Fruit fly (Drosophila melanogaster): ENCODE results near the gene Ccp84Ab.

The Ccp84Ab gene

DNA sequence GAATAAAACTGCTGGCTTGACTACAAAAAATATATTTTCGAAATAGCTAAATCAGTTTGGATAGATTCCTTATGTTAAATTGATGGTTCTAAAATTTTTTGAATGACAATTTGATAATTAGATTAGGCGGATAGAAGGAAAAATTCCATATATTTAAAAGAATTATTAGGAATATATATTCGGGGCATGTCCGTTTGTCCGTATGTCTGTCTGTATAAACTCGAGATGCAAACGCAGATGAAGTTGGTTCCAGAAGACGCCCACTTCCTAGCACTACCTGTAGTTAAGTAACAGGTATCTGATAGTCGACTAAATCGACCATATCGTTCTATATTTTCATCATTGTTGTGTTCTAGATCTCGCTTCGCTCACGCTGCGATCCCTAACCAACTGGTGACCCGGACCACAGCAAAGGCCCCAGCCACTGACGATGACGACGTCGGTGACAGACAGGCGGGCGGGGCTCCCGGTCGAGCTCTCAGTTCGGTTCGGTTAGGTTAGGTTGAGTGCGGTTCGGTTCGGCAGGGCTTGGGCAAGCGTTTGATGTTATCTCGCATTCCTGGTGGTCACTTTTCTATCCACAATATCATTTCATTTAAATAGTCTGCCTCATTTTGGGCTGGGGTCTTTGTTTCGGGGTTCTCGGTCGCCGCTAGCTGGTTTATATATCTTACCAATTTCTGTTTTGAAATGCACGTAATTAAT, 30.2 kb downstream of the Ccp84Ab start:
- TF ChIP-seq sage (GFP tag; optimal IDR thresholded peaks at IDR 0.05): no peak
- no peak for TF ChIP-seq CG32264 (GFP tag; optimal IDR thresholded peaks at IDR 0.05)
- TF ChIP-seq lola (GFP tag; optimal IDR thresholded peaks at IDR 0.05): no peak
- TF ChIP-seq CG9705 (GFP tag; optimal IDR thresholded peaks at IDR 0.05): no peak
- no peak for TF ChIP-seq GATAd (GFP tag; optimal IDR thresholded peaks at IDR 0.05)
- no peak for TF ChIP-seq sv (GFP tag; optimal IDR thresholded peaks at IDR 0.05)
- no peak for TF ChIP-seq pan (optimal IDR thresholded peaks at IDR 0.05)
- no peak for TF ChIP-seq jim (GFP tag; optimal IDR thresholded peaks at IDR 0.05)
- TF ChIP-seq Vsx2 (GFP tag; optimal IDR thresholded peaks at IDR 0.05; ENCODE audit: partially characterized antibody): no peak
- TF ChIP-seq Dfd (GFP tag; optimal IDR thresholded peaks at IDR 0.05): no peak
- TF ChIP-seq woc (GFP tag; optimal IDR thresholded peaks at IDR 0.05): no peak

DNA sequence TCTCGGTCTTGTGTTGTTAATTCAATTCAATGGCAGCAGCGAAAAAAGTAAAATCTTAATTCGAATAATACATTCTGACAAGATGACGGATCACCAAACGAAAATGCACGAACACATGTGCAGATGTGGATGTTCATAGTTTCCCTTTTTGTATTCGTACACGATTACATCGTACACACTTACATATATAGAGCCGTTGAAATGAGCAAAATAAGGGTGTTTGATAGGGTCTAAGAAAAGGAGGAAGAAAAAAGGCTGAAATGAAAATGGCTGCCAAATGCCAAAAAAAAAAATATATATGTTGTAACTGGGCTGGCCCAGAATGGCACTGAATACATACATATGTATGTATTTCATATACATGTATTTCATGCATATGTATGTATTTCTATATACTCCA, 34.4 kb downstream of the Ccp84Ab start:
- TF ChIP-seq tai (GFP tag; optimal IDR thresholded peaks at IDR 0.05) (no peak), br (GFP tag; optimal IDR thresholded peaks at IDR 0.05) (no peak), sv (GFP tag; optimal IDR thresholded peaks at IDR 0.05) (no peak), CG9705 (GFP tag; optimal IDR thresholded peaks at IDR 0.05) (no peak), rgr (GFP tag; optimal IDR thresholded peaks at IDR 0.05) (no peak), Rel (GFP tag; optimal IDR thresholded peaks at IDR 0.05) (no peak), Rel (tag; optimal IDR thresholded peaks at IDR 0.05) (no peak), Hr78 (GFP tag; optimal IDR thresholded peaks at IDR 0.05) (no peak), psq (GFP tag; optimal IDR thresholded peaks at IDR 0.05) (no peak)

DNA sequence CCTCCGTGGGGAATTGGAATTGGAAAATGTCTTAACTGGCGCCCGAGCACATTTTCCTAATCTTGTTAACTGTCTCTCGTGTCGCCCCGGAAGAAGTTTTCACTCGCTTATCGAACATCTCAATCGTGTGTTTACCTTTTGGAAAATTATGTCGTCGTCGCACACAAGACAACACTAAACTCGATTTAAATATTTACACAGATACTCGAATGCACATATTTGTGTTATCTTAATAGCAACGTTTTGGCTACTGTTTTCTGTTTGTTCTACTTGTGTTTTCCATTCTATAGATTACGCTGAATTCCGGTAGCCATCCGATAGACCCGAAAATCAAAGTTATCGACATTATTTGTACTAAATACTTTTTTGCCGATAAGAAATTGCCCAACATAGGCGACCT, 35.4 kb downstream of the Ccp84Ab start:
- TF ChIP-seq Jra (GFP tag; optimal IDR thresholded peaks at IDR 0.05) (no peak), pan (optimal IDR thresholded peaks at IDR 0.05) (no peak), Hnf4 (GFP tag; optimal IDR thresholded peaks at IDR 0.05) (no peak), Hr78 (GFP tag; optimal IDR thresholded peaks at IDR 0.05) (no peak), usp (GFP tag; optimal IDR thresholded peaks at IDR 0.05) (no peak), Abd-B (GFP tag; optimal IDR thresholded peaks at IDR 0.05) (no peak), dmrt93B (GFP tag; optimal IDR thresholded peaks at IDR 0.05) (no peak), h (GFP tag; optimal IDR thresholded peaks at IDR 0.05) (no peak), foxo (GFP tag; optimal IDR thresholded peaks at IDR 0.05) (no peak), dl (GFP tag; optimal IDR thresholded peaks at IDR 0.05; ENCODE audit: insufficient read depth in 1 of 2, partially characterized antibody in 2 of 2) (no peak), Rel (GFP tag; optimal IDR thresholded peaks at IDR 0.05) (no peak), Rel (tag; optimal IDR thresholded peaks at IDR 0.05) (no peak)

DNA sequence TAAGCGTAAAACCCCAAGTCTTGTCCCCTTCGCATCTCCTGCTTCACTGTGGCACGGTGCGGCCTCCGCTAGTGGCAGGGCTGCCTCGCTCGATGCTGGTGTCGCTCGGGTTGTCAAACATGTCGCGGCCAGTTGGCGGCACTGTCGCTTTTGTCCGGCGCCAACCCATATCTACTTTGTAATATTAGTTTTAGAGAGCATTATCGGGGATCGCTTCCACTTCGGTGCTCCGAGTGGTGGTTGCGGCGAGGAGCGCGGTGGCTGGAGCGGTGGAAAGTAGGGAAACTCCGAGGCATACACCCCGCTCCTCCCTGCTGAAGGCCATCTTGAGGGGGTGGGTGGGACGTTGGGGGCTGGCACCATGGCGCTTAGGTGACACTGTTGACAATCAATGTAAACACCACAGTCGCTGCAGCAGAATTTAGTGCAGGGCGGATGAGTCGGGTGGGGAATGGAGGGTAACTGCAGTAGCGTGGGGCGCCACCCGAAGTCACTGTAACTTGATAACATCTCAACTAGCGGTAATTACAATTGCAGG, 37.5 kb downstream of the Ccp84Ab start:
- no peak for TF ChIP-seq psq (GFP tag; optimal IDR thresholded peaks at IDR 0.05)
- no peak for TF ChIP-seq CG9705 (GFP tag; optimal IDR thresholded peaks at IDR 0.05)
- no peak for TF ChIP-seq N (GFP tag; optimal IDR thresholded peaks at IDR 0.05)
- TF ChIP-seq Rel (GFP tag; optimal IDR thresholded peaks at IDR 0.05): no peak
- TF ChIP-seq Rel (tag; optimal IDR thresholded peaks at IDR 0.05): no peak
- no peak for TF ChIP-seq Abd-B (GFP tag; optimal IDR thresholded peaks at IDR 0.05)
- TF ChIP-seq jim (GFP tag; optimal IDR thresholded peaks at IDR 0.05): no peak
- no peak for TF ChIP-seq sage (GFP tag; optimal IDR thresholded peaks at IDR 0.05)
- TF ChIP-seq GATAd (GFP tag; optimal IDR thresholded peaks at IDR 0.05): no peak
- no peak for TF ChIP-seq Hr78 (GFP tag; optimal IDR thresholded peaks at IDR 0.05)
- TF ChIP-seq rgr (GFP tag; optimal IDR thresholded peaks at IDR 0.05): no peak
- no peak for TF ChIP-seq pan (optimal IDR thresholded peaks at IDR 0.05)
- TF ChIP-seq Hr83 (GFP tag; optimal IDR thresholded peaks at IDR 0.05; ENCODE audit: poor library complexity, severe bottlenecking): no peak
- TF ChIP-seq ey (GFP tag; optimal IDR thresholded peaks at IDR 0.05): no peak
- no peak for TF ChIP-seq Mio (GFP tag; optimal IDR thresholded peaks at IDR 0.05)
- TF ChIP-seq usp (GFP tag; optimal IDR thresholded peaks at IDR 0.05): no peak
- no peak for TF ChIP-seq br (GFP tag; optimal IDR thresholded peaks at IDR 0.05)
- TF ChIP-seq tai (GFP tag; optimal IDR thresholded peaks at IDR 0.05): no peak
- no peak for TF ChIP-seq CG32264 (GFP tag; optimal IDR thresholded peaks at IDR 0.05)
- no peak for TF ChIP-seq Jra (GFP tag; optimal IDR thresholded peaks at IDR 0.05)
